Fruit fly (Drosophila melanogaster) whole organism, embryonic: ENCODE measurements around the gene NK7.1.
A peak's percentile ranks its signal among the peaks of the same experiment; 100 is the strongest.

Source experiments
- Awh ChIP-seq: fragments of 200-800 bp; sonication (Bioruptor generic); IDR thresholded peaks from 2 replicates; pipeline ENCODE4, ENCODE4 v1.3.6; 2022; ENCODE audit warnings: missing biosample characterization, missing genetic modification characterization
- CG12219 ChIP-seq: fragments of 200-800 bp; sonication (Bioruptor generic); optimal IDR thresholded peaks from 3 replicates; lab custom pipeline; 2018; ENCODE audit warnings: missing biosample characterization, mild to moderate bottlenecking, missing genetic modification characterization
- CG1233 ChIP-seq: fragments of 200-800 bp; sonication (Bioruptor generic); optimal IDR thresholded peaks from 4 replicates; lab custom pipeline; 2018; ENCODE audit warnings: missing biosample characterization, mild to moderate bottlenecking, missing genetic modification characterization
- CG12659 ChIP-seq: fragments of 200-800 bp; sonication (Bioruptor generic); optimal IDR thresholded peaks from 3 replicates; lab custom pipeline; 2017; ENCODE audit warnings: mild to moderate bottlenecking, missing biosample characterization, missing genetic modification reagents, missing genetic modification characterization
- CG13123 ChIP-seq: fragments of 200-800 bp; sonication (Bioruptor generic); optimal IDR thresholded peaks from 2 replicates; lab custom pipeline; 2016; ENCODE audit warnings: missing biosample characterization, missing genetic modification characterization
- CG13424 ChIP-seq: fragments of 200-800 bp; sonication (Bioruptor generic); optimal IDR thresholded peaks from 2 replicates; lab custom pipeline; 2019; ENCODE audit warnings: missing biosample characterization, mild to moderate bottlenecking, missing genetic modification characterization, moderate library complexity
- CG15601 ChIP-seq: fragments of 200-800 bp; sonication (Bioruptor generic); optimal IDR thresholded peaks from 3 replicates; lab custom pipeline; 2019; ENCODE audit warnings: missing biosample characterization, mild to moderate bottlenecking, missing genetic modification characterization, moderate library complexity
- CG1602 ChIP-seq: fragments of 200-800 bp; sonication (Bioruptor generic); optimal IDR thresholded peaks from 3 replicates; lab custom pipeline; 2016; ENCODE audit warnings: missing biosample characterization, missing genetic modification characterization
- CG17328 ChIP-seq: fragments of 200-800 bp; sonication (Bioruptor generic); IDR thresholded peaks from 2 replicates; pipeline ENCODE4 v1.3.6; 2022; ENCODE audit warnings: missing biosample characterization, missing genetic modification characterization
- CG17912 ChIP-seq: fragments of 200-800 bp; sonication (Bioruptor generic); optimal IDR thresholded peaks from 2 replicates; lab custom pipeline; 2018; ENCODE audit warnings: missing biosample characterization, mild to moderate bottlenecking, missing genetic modification characterization
- CG18262 ChIP-seq: fragments of 200-800 bp; optimal IDR thresholded peaks from 3 replicates; lab custom pipeline; 2019; ENCODE audit warnings: missing biosample characterization, mild to moderate bottlenecking, missing genetic modification characterization, moderate library complexity
- CG2678 ChIP-seq: fragments of 200-800 bp; sonication (Bioruptor generic); optimal IDR thresholded peaks from 3 replicates; lab custom pipeline; 2019; ENCODE audit warnings: missing biosample characterization, mild to moderate bottlenecking, missing genetic modification characterization, moderate library complexity
- CG2712 ChIP-seq: fragments of 200-800 bp; optimal IDR thresholded peaks from 3 replicates; lab custom pipeline; 2019; ENCODE audit warnings: missing biosample characterization, mild to moderate bottlenecking, missing genetic modification characterization, moderate library complexity
- CG3065 ChIP-seq: fragments of 200-800 bp; sonication (Bioruptor generic); optimal IDR thresholded peaks from 2 replicates; lab custom pipeline; 2016; ENCODE audit warnings: missing biosample characterization, missing genetic modification characterization
- CG3281 ChIP-seq: fragments of 200-800 bp; sonication (Bioruptor generic); optimal IDR thresholded peaks from 3 replicates; lab custom pipeline; 2017; ENCODE audit warnings: missing biosample characterization, mild to moderate bottlenecking, missing genetic modification characterization
- CG34224 ChIP-seq: fragments of 200-800 bp; sonication (Bioruptor generic); IDR thresholded peaks from 3 replicates; pipeline ENCODE4 v1.3.6; 2022; ENCODE audit warnings: missing biosample characterization, missing genetic modification characterization; ENCODE audit not compliant: partially characterized antibody
- CG4328 ChIP-seq: fragments of 200-800 bp; sonication (Bioruptor generic); optimal IDR thresholded peaks from 3 replicates; lab custom pipeline; 2017; ENCODE audit warnings: missing biosample characterization, missing genetic modification reagents, missing genetic modification characterization
- CG6765 ChIP-seq: fragments of 200-800 bp; sonication (Bioruptor generic); optimal IDR thresholded peaks from 3 replicates; lab custom pipeline; 2017; ENCODE audit warnings: missing biosample characterization, mild to moderate bottlenecking, missing genetic modification characterization
- CG6813 ChIP-seq: fragments of 200-800 bp; sonication (Bioruptor generic); optimal IDR thresholded peaks from 2 replicates; lab custom pipeline; 2017; ENCODE audit warnings: missing biosample characterization, missing genetic modification characterization, mild to moderate bottlenecking, moderate library complexity, missing genetic modification reagents
- CG7928 ChIP-seq: fragments of 200-800 bp; sonication (Bioruptor generic); optimal IDR thresholded peaks from 2 replicates; lab custom pipeline; 2017; ENCODE audit warnings: missing biosample characterization, mild to moderate bottlenecking, missing genetic modification characterization
- CG8089 ChIP-seq: fragments of 200-800 bp; sonication (Bioruptor generic); optimal IDR thresholded peaks from 3 replicates; lab custom pipeline; 2016; ENCODE audit warnings: missing biosample characterization, missing genetic modification characterization
- CG8388 ChIP-seq: fragments of 200-800 bp; sonication (Bioruptor generic); optimal IDR thresholded peaks from 2 replicates; lab custom pipeline; 2019; ENCODE audit warnings: missing biosample characterization, mild to moderate bottlenecking, missing genetic modification characterization, moderate library complexity
- CG9609 ChIP-seq: fragments of 200-800 bp; sonication (Bioruptor generic); optimal IDR thresholded peaks from 3 replicates; lab custom pipeline; 2016; ENCODE audit warnings: missing biosample characterization, missing genetic modification characterization
- CG9797 ChIP-seq: fragments of 200-800 bp; sonication (Bioruptor generic); optimal IDR thresholded peaks from 3 replicates; lab custom pipeline; 2018; ENCODE audit warnings: missing biosample characterization, mild to moderate bottlenecking, missing genetic modification characterization
- D19A ChIP-seq: fragments of 200-800 bp; optimal IDR thresholded peaks from 3 replicates; lab custom pipeline; 2019; ENCODE audit warnings: missing biosample characterization, mild to moderate bottlenecking, missing genetic modification characterization, moderate library complexity
- Ets97D ChIP-seq: fragments of 200-800 bp; sonication (Bioruptor generic); optimal IDR thresholded peaks from 3 replicates; lab custom pipeline; 2016; ENCODE audit warnings: missing biosample characterization, missing genetic modification characterization
- Fer1 ChIP-seq: fragments of 200-800 bp; sonication (Bioruptor generic); optimal IDR thresholded peaks from 2 replicates; lab custom pipeline; 2017; ENCODE audit warnings: missing biosample characterization, mild to moderate bottlenecking, missing genetic modification characterization
- Gsc ChIP-seq: fragments of 200-800 bp; sonication (Bioruptor generic); IDR thresholded peaks from 2 replicates; pipeline ENCODE4 v1.3.6; 2022; ENCODE audit warnings: missing biosample characterization, missing genetic modification characterization
- HmgD ChIP-seq: fragments of 200-800 bp; sonication (Bioruptor generic); optimal IDR thresholded peaks from 3 replicates; lab custom pipeline; 2016; ENCODE audit warnings: missing biosample characterization, missing genetic modification characterization
- Kr ChIP-seq: fragments of 200-800 bp; sonication (Bioruptor generic); optimal IDR thresholded peaks from 2 replicates; lab custom pipeline; 2017; ENCODE audit warnings: missing biosample characterization, mild to moderate bottlenecking, missing genetic modification characterization
- Pdp1 ChIP-seq, 2 experiments: fragments of 200-800 bp; sonication (Bioruptor generic); optimal IDR thresholded peaks; 3 replicates each; lab custom pipeline; 2016; ENCODE audit warnings: missing biosample characterization in 2 of 2, missing genetic modification characterization in 2 of 2, mild to moderate bottlenecking in 1 of 2, moderate library complexity in 1 of 2
- Sry-δ ChIP-seq: fragments of 200-800 bp; sonication (Bioruptor generic); optimal IDR thresholded peaks from 2 replicates; lab custom pipeline; 2016; ENCODE audit warnings: missing biosample characterization, missing genetic modification characterization
- bbx ChIP-seq: fragments of 200-800 bp; sonication (Bioruptor generic); IDR thresholded peaks from 2 replicates; pipeline ENCODE4 v1.3.6; 2022; ENCODE audit warnings: missing biosample characterization, missing genetic modification characterization; ENCODE audit not compliant: partially characterized antibody
- ci ChIP-seq: fragments of 200-800 bp; sonication (Bioruptor generic); IDR thresholded peaks from 3 replicates; pipeline ENCODE4 v1.3.6; 2022; ENCODE audit warnings: missing biosample characterization, missing genetic modification characterization
- dan ChIP-seq: fragments of 200-800 bp; sonication (Bioruptor generic); IDR thresholded peaks from 2 replicates; pipeline ENCODE4 v1.3.6; 2022; ENCODE audit warnings: missing biosample characterization, missing genetic modification characterization
- disco-r ChIP-seq: fragments of 200-800 bp; sonication (Bioruptor generic); optimal IDR thresholded peaks from 2 replicates; lab custom pipeline; 2016; ENCODE audit warnings: missing biosample characterization, missing genetic modification characterization
- ems ChIP-seq: fragments of 200-800 bp; sonication (Bioruptor generic); optimal IDR thresholded peaks from 3 replicates; lab custom pipeline; 2016; ENCODE audit warnings: missing biosample characterization, missing genetic modification characterization
- eve ChIP-seq, 2 experiments: fragments of >200 bp; optimal IDR thresholded peaks; 2 replicates each; lab custom pipeline; 2017; ENCODE audit warnings: missing biosample characterization in 2 of 2, missing genetic modification characterization in 2 of 2
- fd96Cb ChIP-seq: fragments of 200-800 bp; sonication (Bioruptor generic); optimal IDR thresholded peaks from 2 replicates; lab custom pipeline; 2018; ENCODE audit warnings: missing biosample characterization, mild to moderate bottlenecking, missing genetic modification characterization, moderate library complexity
- hkb ChIP-seq, 2 experiments: fragments of 200-800 bp in 1 of 2; fragments of >200 bp in 1 of 2; sonication (Bioruptor generic) in 1 of 2; IDR thresholded peaks in 1 of 2; optimal IDR thresholded peaks in 1 of 2; 2 replicates each; pipeline versions ENCODE4 v1.3.6 to Lab custom; 2017 to 2022; ENCODE audit warnings: missing biosample characterization in 1 of 2, missing genetic modification characterization in 1 of 2
- lab ChIP-seq: fragments of 200-800 bp; sonication (Bioruptor generic); optimal IDR thresholded peaks from 3 replicates; lab custom pipeline; 2017; ENCODE audit warnings: missing biosample characterization, missing genetic modification characterization, mild to moderate bottlenecking, moderate library complexity, missing genetic modification reagents
- lbe ChIP-seq: fragments of 200-800 bp; sonication (Bioruptor generic); optimal IDR thresholded peaks from 2 replicates; lab custom pipeline; 2016; ENCODE audit warnings: missing biosample characterization, mild to moderate bottlenecking, missing genetic modification characterization
- lilli ChIP-seq: fragments of 200-800 bp; sonication (Bioruptor generic); optimal IDR thresholded peaks from 3 replicates; lab custom pipeline; 2016; ENCODE audit warnings: missing biosample characterization, missing genetic modification characterization
- lola ChIP-seq, 3 experiments: fragments of >200 bp in 2 of 3; fragments of 200-800 bp in 1 of 3; sonication (Bioruptor generic) in 1 of 3; optimal IDR thresholded peaks; 2 replicates each; lab custom pipeline; 2017 to 2019; ENCODE audit warnings: missing biosample characterization in 3 of 3, missing genetic modification characterization in 3 of 3, mild to moderate bottlenecking in 1 of 3, moderate library complexity in 1 of 3
- luna ChIP-seq: fragments of 200-800 bp; sonication (Bioruptor generic); optimal IDR thresholded peaks from 2 replicates; lab custom pipeline; 2016; ENCODE audit warnings: missing biosample characterization, missing genetic modification characterization
- odd ChIP-seq: fragments of 200-800 bp; sonication (Bioruptor generic); optimal IDR thresholded peaks from 2 replicates; lab custom pipeline; 2017; ENCODE audit warnings: missing biosample characterization, mild to moderate bottlenecking, missing genetic modification characterization
- pho ChIP-seq: fragments of 200-800 bp; sonication (Bioruptor generic); optimal IDR thresholded peaks from 2 replicates; lab custom pipeline; 2016; ENCODE audit warnings: missing biosample characterization, missing genetic modification characterization
- run ChIP-seq: fragments of 200-800 bp; sonication (Bioruptor generic); optimal IDR thresholded peaks from 3 replicates; lab custom pipeline; 2018; ENCODE audit warnings: missing biosample characterization, mild to moderate bottlenecking, missing genetic modification characterization
- seq ChIP-seq: fragments of 200-800 bp; sonication (Bioruptor generic); IDR thresholded peaks from 2 replicates; pipeline ENCODE4 v1.3.6; 2022; ENCODE audit warnings: missing biosample characterization, missing genetic modification characterization
- ssp ChIP-seq: fragments of 200-800 bp; sonication (Bioruptor generic); IDR thresholded peaks from 2 replicates; pipeline ENCODE4 v1.3.6; 2022; ENCODE audit warnings: missing biosample characterization, missing genetic modification characterization
- unpg ChIP-seq: fragments of 200-800 bp; sonication (Bioruptor generic); optimal IDR thresholded peaks from 3 replicates; lab custom pipeline; 2018; ENCODE audit warnings: missing biosample characterization, mild to moderate bottlenecking, missing genetic modification characterization, moderate library complexity

Gene NK7.1

DNA sequence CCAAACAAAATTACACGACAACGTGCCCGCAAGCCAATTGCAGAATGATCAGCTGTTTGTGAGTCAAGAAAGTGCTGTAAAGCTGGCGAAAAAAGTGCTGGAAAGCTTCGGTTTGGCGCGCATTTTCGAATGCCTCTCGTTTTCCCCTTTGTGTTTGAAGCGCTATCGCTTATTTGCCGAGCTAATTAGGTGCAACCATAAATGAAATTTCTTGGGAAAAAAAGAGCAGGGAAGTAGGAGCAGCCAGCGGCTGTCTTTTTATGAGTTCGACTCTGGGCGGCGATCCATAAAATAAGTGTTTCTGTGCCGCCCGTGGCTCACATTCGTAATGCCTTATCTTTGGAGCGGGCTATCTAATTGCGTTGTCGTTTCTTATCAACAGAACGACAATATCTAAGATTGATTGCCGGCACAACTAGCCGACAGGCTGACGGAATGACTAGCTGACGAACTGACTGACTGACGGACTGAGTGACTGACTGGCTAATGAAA, 11.0 kb downstream of the NK7.1 start, which contains the start of gene Dnaaf5 (continued):
- peak; percentile 44 for TF ChIP-seq odd
- TF ChIP-seq dan (GFP tag; lab: Robert Waterston, UW), result no peak
- TF ChIP-seq CG4328, result no peak
- TF ChIP-seq Kr (GFP tag; lab: Kevin White, UChicago), result no peak
- no peak for TF ChIP-seq disco-r (GFP tag; lab: Kevin White, UChicago)
- TF ChIP-seq Fer1 (GFP tag; lab: Kevin White, UChicago), result peak; percentile 41
- no peak for TF ChIP-seq HmgD (GFP tag; lab: Kevin White, UChicago)
- TF ChIP-seq CG34224, result no peak
- no peak for TF ChIP-seq CG6813 (GFP tag; lab: Kevin White, UChicago)
- peak; percentile 77 for TF ChIP-seq lbe (GFP tag; lab: Kevin White, UChicago)
- TF ChIP-seq ci (GFP tag; lab: Robert Waterston, UW), result peak; percentile 62; the same call in 2 of the 3 replicates
- TF ChIP-seq bbx, result no peak
- TF ChIP-seq lilli (GFP tag; lab: Kevin White, UChicago), result no peak
- TF ChIP-seq CG2712, result peak; percentile 3
- TF ChIP-seq CG12659 (GFP tag; lab: Kevin White, UChicago), result peak; percentile 4
- no peak for TF ChIP-seq eve (GFP tag; optimal IDR thresholded peaks at IDR 0.05; lab: Kevin White, UChicago)
- TF ChIP-seq CG17912 (GFP tag; lab: Kevin White, UChicago), result peak; percentile 7
- TF ChIP-seq D19A (tag; lab: Kevin White, UChicago), result peak; percentile 5
- TF ChIP-seq hkb (optimal IDR thresholded peaks at IDR 0.05; lab: Kevin White, UChicago), result no peak
- no peak for TF ChIP-seq hkb (GFP tag; IDR thresholded peaks at IDR 0.05; lab: Robert Waterston, UW)
- peak; percentile 18 for TF ChIP-seq CG1233 (GFP tag; lab: Kevin White, UChicago)
- peak; percentile 81 for TF ChIP-seq lab (GFP tag; lab: Kevin White, UChicago)
- peak; percentile 16 for TF ChIP-seq Sry-δ
- no peak for TF ChIP-seq CG9797 (GFP tag; lab: Kevin White, UChicago)
- no peak for TF ChIP-seq CG9609
- TF ChIP-seq CG2678 (tag; lab: Kevin White, UChicago), result peak; percentile 39
- no peak for TF ChIP-seq CG8388 (GFP tag; lab: Kevin White, UChicago)
- TF ChIP-seq CG17328 (GFP tag; lab: Robert Waterston, UW), result peak; percentile 18; the same call in 1 of the 2 replicates
- TF ChIP-seq luna, result peak; percentile 12
- TF ChIP-seq ssp (GFP tag; lab: Robert Waterston, UW), result no peak
- TF ChIP-seq fd96Cb (tag; lab: Kevin White, UChicago), result no peak
- TF ChIP-seq CG3065 (GFP tag; lab: Kevin White, UChicago), result no peak
- no peak for TF ChIP-seq CG7928 (GFP tag; lab: Kevin White, UChicago)
- TF ChIP-seq pho (GFP tag; lab: Kevin White, UChicago), result no peak
- no peak for TF ChIP-seq CG8089

dm6 chr3R:14357405-14357804, 15.3 kb downstream of the NK7.1 start:
- TF ChIP-seq lola (GFP tag; optimal IDR thresholded peaks at IDR 0.05; lab: Kevin White, UChicago), result peak in 1 of 3 experiments; percentile 30
- TF ChIP-seq CG3281 (GFP tag; lab: Kevin White, UChicago), result peak; percentile 40
- TF ChIP-seq CG12219, result peak; percentile 28
- no peak for TF ChIP-seq Ets97D
- peak; percentile 26 to 39 for TF ChIP-seq Pdp1 (GFP tag; optimal IDR thresholded peaks at IDR 0.05; lab: Kevin White, UChicago)
- TF ChIP-seq run (tag; lab: Kevin White, UChicago), result no peak
- peak; percentile 40 for TF ChIP-seq unpg (GFP tag; lab: Kevin White, UChicago)
- TF ChIP-seq ems (GFP tag; lab: Kevin White, UChicago), result peak; percentile 7
- TF ChIP-seq seq (GFP tag; lab: Robert Waterston, UW), result 0 out of 2 replicates have a peak, but pooled peaks have one; percentile 22
- TF ChIP-seq CG13424 (tag; lab: Kevin White, UChicago), result peak; percentile 51
- peak; percentile 57 for TF ChIP-seq CG17328 (GFP tag; lab: Robert Waterston, UW)
- TF ChIP-seq CG15601 (tag; lab: Kevin White, UChicago), result no peak
- TF ChIP-seq Awh (GFP tag; lab: Robert Waterston, UW), result peak; percentile 27; the same call in 1 of the 2 replicates
- TF ChIP-seq Gsc (GFP tag; lab: Robert Waterston, UW), result no peak
- TF ChIP-seq CG13123 (GFP tag; lab: Kevin White, UChicago), result no peak
- peak; percentile 25 for TF ChIP-seq CG1602
- TF ChIP-seq CG6765 (GFP tag; lab: Kevin White, UChicago), result no peak
- peak; percentile 41 for TF ChIP-seq CG18262 (tag; lab: Kevin White, UChicago)
